Worm (Caenorhabditis elegans): ENCODE measurements around the gene F57B1.9.

DNA sequence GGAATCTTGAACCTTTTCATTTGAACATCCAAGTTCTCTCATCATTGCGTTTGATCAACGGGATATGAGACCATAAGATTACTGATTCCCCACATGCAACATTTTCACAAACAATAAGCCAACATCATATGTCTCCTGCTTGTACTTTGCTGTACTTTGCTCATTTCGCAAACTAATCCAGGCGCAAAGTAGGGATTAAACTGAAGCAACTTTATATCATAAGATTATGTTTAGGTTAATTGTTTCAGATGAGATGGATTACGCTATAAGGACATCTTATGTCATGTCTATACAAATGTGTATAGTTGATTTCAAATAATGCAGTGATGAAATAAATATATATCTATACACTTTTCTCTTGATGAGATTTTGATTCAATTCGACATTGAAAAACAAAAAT is 31.8 kb upstream of the F57B1.9 start:
- TF ChIP-seq dao-5 (tag; optimal IDR thresholded peaks at IDR 0.05) (no peak), W03F9.2 (tag; optimal IDR thresholded peaks at IDR 0.05) (no peak)
